Worm (Caenorhabditis elegans): ENCODE results near the gene str-156.

ce11 chrIV:4905645-4906135 is 7.5 kb upstream of the str-156 start, which contains the start of gene T08B6.4:
- TF ChIP-seq pha-4 (tag; optimal IDR thresholded peaks at IDR 0.05): no peak
- no peak for TF ChIP-seq ztf-4 (tag; optimal IDR thresholded peaks at IDR 0.05)
- no peak for TF ChIP-seq nhr-25 (tag; optimal IDR thresholded peaks at IDR 0.05)
- TF ChIP-seq fos-1 (tag; optimal IDR thresholded peaks at IDR 0.05): no peak
- no peak for TF ChIP-seq mml-1 (tag; optimal IDR thresholded peaks at IDR 0.05)
- TF ChIP-seq zag-1 (tag; optimal IDR thresholded peaks at IDR 0.05): no peak
- TF ChIP-seq elt-1 (tag; optimal IDR thresholded peaks at IDR 0.05): no peak
- TF ChIP-seq nhr-11 (tag; optimal IDR thresholded peaks at IDR 0.05): no peak
- TF ChIP-seq mdl-1 (tag; optimal IDR thresholded peaks at IDR 0.05): no peak
- no peak for TF ChIP-seq nhr-237 (tag; optimal IDR thresholded peaks at IDR 0.05)
- TF ChIP-seq fkh-10 (GFP tag; optimal IDR thresholded peaks at IDR 0.05): no peak
- no peak for TF ChIP-seq nhr-67 (tag; optimal IDR thresholded peaks at IDR 0.05)
- no peak for TF ChIP-seq aly-2 (tag; optimal IDR thresholded peaks at IDR 0.05)
- no peak for TF ChIP-seq jun-1 (tag; optimal IDR thresholded peaks at IDR 0.05)

All from whole organism, L3 larva.